Worm (Caenorhabditis elegans) whole organism, L4 larva: ENCODE results near the gene apa-2.

Experiments used
- aly-2 ChIP-seq: sonication (generic microtip); optimal IDR thresholded peaks from 2 replicates; lab custom pipeline; 2018; ENCODE audit warnings: missing biosample characterization, missing genetic modification characterization
- ama-1 ChIP-seq: fragments of 150-350 bp; optimal IDR thresholded peaks from 2 replicates; lab custom pipeline; 2014; ENCODE audit warnings: inconsistent platforms, mixed read lengths
- ceh-82 ChIP-seq: sonication (generic microtip); optimal IDR thresholded peaks from 2 replicates; lab custom pipeline; 2017; ENCODE audit warnings: missing biosample characterization, missing genetic modification characterization
- dve-1 ChIP-seq: sonication (generic microtip); optimal IDR thresholded peaks from 2 replicates; lab custom pipeline; 2017; ENCODE audit warnings: antibody characterized with exemption, mild to moderate bottlenecking, missing genetic modification characterization, missing compliant biosample characterization; ENCODE audit not compliant: insufficient read depth
- hlh-11 ChIP-seq: fragments of 200-800 bp; sonication (Bioruptor generic); optimal IDR thresholded peaks from 2 replicates; lab custom pipeline; 2018; ENCODE audit warnings: mild to moderate bottlenecking, missing genetic modification characterization, missing compliant biosample characterization
- pha-4 ChIP-seq, 2 experiments: fragments of 150-350 bp in 1 of 2; fragments of 200-800 bp in 1 of 2; sonication (Bioruptor generic) in 1 of 2; IDR thresholded peaks in 1 of 2; optimal IDR thresholded peaks in 1 of 2; 2 replicates each; pipeline versions ENCODE4 v1.3.6 to Lab custom; 2014 to 2022; ENCODE audit warnings: missing genetic modification characterization in 2 of 2, missing genetic modification reagents in 2 of 2, missing biosample characterization in 1 of 2, missing compliant biosample characterization in 1 of 2
- unc-62 ChIP-seq, 3 experiments: fragments of 150-350 bp in 1 of 3; sonication (generic microtip); optimal IDR thresholded peaks in 2 of 3; peaks in 1 of 3; 1 replicate in 1 of 3; 2 replicates in 2 of 3; lab custom pipeline; 2014 to 2017; ENCODE audit warnings: missing biosample characterization in 3 of 3, missing genetic modification characterization in 3 of 3, missing genetic modification reagents in 3 of 3, missing genotype in 1 of 3
- zip-2 ChIP-seq: fragments of 150-350 bp; optimal IDR thresholded peaks from 2 replicates; lab custom pipeline; 2014; ENCODE audit warnings: missing biosample characterization, missing genetic modification characterization

ce11 chrX:9349844-9350556, 11.5 kb downstream of the apa-2 start, which contains the start of gene flp-20:
- TF ChIP-seq ceh-82 (tag; lab: Kevin White, UChicago): no peak
- TF ChIP-seq dve-1 (tag; lab: Kevin White, UChicago): no peak
- no peak for TF ChIP-seq zip-2 (tag; lab: Kevin White, UChicago)
- no peak for TF ChIP-seq unc-62 (GFP tag; optimal IDR thresholded peaks at IDR 0.05 in 1 of 2; lab: Kevin White, UChicago)
- no peak for TF ChIP-seq unc-62 (tag; optimal IDR thresholded peaks at IDR 0.05; lab: Kevin White, UChicago)
- TF ChIP-seq hlh-11 (tag; lab: Kevin White, UChicago): no peak
- no peak for TF ChIP-seq ama-1 (lab: Kevin White, UChicago)
- TF ChIP-seq pha-4 (GFP tag; IDR thresholded peaks at IDR 0.05; lab: Robert Waterston, UW): no peak
- TF ChIP-seq pha-4 (tag; optimal IDR thresholded peaks at IDR 0.05; lab: Kevin White, UChicago): no peak
- no peak for TF ChIP-seq aly-2 (tag; lab: Kevin White, UChicago)
